Fruit fly (Drosophila melanogaster): ENCODE data around the gene CG12811.

DNA sequence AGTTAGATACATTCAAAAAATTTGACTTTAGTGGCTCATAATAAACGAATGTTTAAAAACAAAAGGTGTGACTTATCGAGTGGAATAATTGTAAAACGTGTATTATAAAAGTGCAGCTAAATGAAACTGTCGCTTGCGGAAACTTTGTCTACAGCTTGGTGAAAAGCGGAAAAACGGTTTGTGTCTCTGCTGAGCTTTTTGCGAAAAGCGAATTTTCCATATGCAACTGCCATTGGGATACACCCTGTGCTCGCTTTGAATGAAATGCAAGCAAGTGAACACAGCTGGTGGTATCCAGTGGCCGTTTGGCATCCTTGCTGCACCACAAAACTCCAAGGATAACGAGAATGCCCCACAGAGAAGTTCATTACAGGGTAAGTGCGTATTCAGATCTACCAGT lies 42.3 kb upstream of the CG12811 start:
- no peak for TF ChIP-seq Hr39 (GFP tag; optimal IDR thresholded peaks at IDR 0.05)
- no peak for TF ChIP-seq Ets21C (GFP tag; optimal IDR thresholded peaks at IDR 0.05)
- TF ChIP-seq CG16779 (tag; optimal IDR thresholded peaks at IDR 0.05), result no peak
- TF ChIP-seq Sox102F (GFP tag; optimal IDR thresholded peaks at IDR 0.05), result no peak
- TF ChIP-seq spab (GFP tag; optimal IDR thresholded peaks at IDR 0.05), result no peak
- no peak for TF ChIP-seq Gug (GFP tag; IDR thresholded peaks at IDR 0.05)
- no peak for TF ChIP-seq Hr4 (GFP tag; optimal IDR thresholded peaks at IDR 0.05)
- TF ChIP-seq CG3919 (GFP tag; optimal IDR thresholded peaks at IDR 0.05), result no peak
- TF ChIP-seq CG4318 (GFP tag; optimal IDR thresholded peaks at IDR 0.05), result no peak
- TF ChIP-seq CG6163 (GFP tag; IDR thresholded peaks at IDR 0.05), result no peak
- TF ChIP-seq CG7368 (GFP tag; optimal IDR thresholded peaks at IDR 0.05), result no peak
- TF ChIP-seq salr (GFP tag; optimal IDR thresholded peaks at IDR 0.05), result no peak
- no peak for TF ChIP-seq CG6276 (GFP tag; optimal IDR thresholded peaks at IDR 0.05)
